Fruit fly (Drosophila melanogaster) whole organism, pupa: ENCODE results near the gene schuy.

Source experiments
- CG10348 ChIP-seq: fragments of 200-800 bp; sonication (Bioruptor generic); IDR thresholded peaks from 2 replicates; pipeline ENCODE4 v1.3.6; 2022; ENCODE audit warnings: missing biosample characterization, missing genetic modification characterization
- CG12605 ChIP-seq: fragments of 200-800 bp; sonication (Bioruptor generic); IDR thresholded peaks from 2 replicates; pipeline ENCODE4 v1.3.6; 2022; ENCODE audit warnings: missing biosample characterization, missing genetic modification characterization
- CG13204 ChIP-seq: fragments of 200-800 bp; sonication (Bioruptor generic); optimal IDR thresholded peaks from 2 replicates; lab custom pipeline; 2018; ENCODE audit warnings: missing biosample characterization, mild to moderate bottlenecking, missing genetic modification characterization, moderate library complexity
- CG14655 ChIP-seq: fragments of 200-800 bp; sonication (Bioruptor generic); optimal IDR thresholded peaks from 3 replicates; lab custom pipeline; 2017; ENCODE audit warnings: mild to moderate bottlenecking, missing biosample characterization, missing genetic modification reagents, missing genetic modification characterization
- CG15710 ChIP-seq: fragments of 200-800 bp; sonication (Bioruptor generic); optimal IDR thresholded peaks from 2 replicates; lab custom pipeline; 2018; ENCODE audit warnings: missing biosample characterization, mild to moderate bottlenecking, missing genetic modification characterization, moderate library complexity
- CG17806 ChIP-seq: fragments of 200-800 bp; sonication (Bioruptor generic); optimal IDR thresholded peaks from 2 replicates; lab custom pipeline; 2018; ENCODE audit warnings: missing biosample characterization, mild to moderate bottlenecking, missing genetic modification characterization, moderate library complexity
- CG32121 ChIP-seq: fragments of 200-800 bp; sonication (Bioruptor generic); IDR thresholded peaks from 2 replicates; pipeline ENCODE4 v1.3.6; 2022; ENCODE audit warnings: missing biosample characterization, missing genetic modification characterization
- CG34367 ChIP-seq: fragments of 200-800 bp; sonication (Bioruptor generic); optimal IDR thresholded peaks from 2 replicates; lab custom pipeline; 2018; ENCODE audit warnings: missing biosample characterization, mild to moderate bottlenecking, missing genetic modification characterization
- CG4496 ChIP-seq: fragments of 200-800 bp; sonication (Bioruptor generic); IDR thresholded peaks from 3 replicates; pipeline ENCODE4 v1.3.6; 2022; ENCODE audit warnings: missing biosample characterization, missing genetic modification characterization
- CG8159 ChIP-seq: fragments of 200-800 bp; sonication (Bioruptor generic); optimal IDR thresholded peaks from 3 replicates; lab custom pipeline; 2018; ENCODE audit warnings: missing biosample characterization, mild to moderate bottlenecking, missing genetic modification characterization, moderate library complexity
- CG8301 ChIP-seq: fragments of 200-800 bp; sonication (Bioruptor generic); optimal IDR thresholded peaks from 2 replicates; lab custom pipeline; 2018; ENCODE audit warnings: missing biosample characterization, mild to moderate bottlenecking, missing genetic modification characterization
- CG9948 ChIP-seq: fragments of 200-800 bp; sonication (Bioruptor generic); optimal IDR thresholded peaks from 2 replicates; lab custom pipeline; 2018; ENCODE audit warnings: missing biosample characterization, mild to moderate bottlenecking, missing genetic modification characterization, moderate library complexity
- D1 ChIP-seq: fragments of 200-800 bp; sonication (Bioruptor generic); optimal IDR thresholded peaks from 2 replicates; lab custom pipeline; 2018; ENCODE audit warnings: missing biosample characterization, mild to moderate bottlenecking, missing genetic modification characterization, moderate library complexity
- EcR ChIP-seq: fragments of 200-800 bp; sonication (Bioruptor generic); optimal IDR thresholded peaks from 3 replicates; lab custom pipeline; 2019; ENCODE audit warnings: missing biosample characterization, missing genetic modification characterization, mild to moderate bottlenecking, moderate library complexity, missing genetic modification reagents
- Ets98B ChIP-seq: fragments of 200-800 bp; sonication (Bioruptor generic); IDR thresholded peaks from 2 replicates; pipeline ENCODE4 v1.3.6; 2022; ENCODE audit warnings: missing biosample characterization, missing genetic modification characterization
- Pif1A ChIP-seq: fragments of 200-800 bp; sonication (Bioruptor generic); optimal IDR thresholded peaks from 3 replicates; lab custom pipeline; 2016; ENCODE audit warnings: missing biosample characterization, missing genetic modification characterization
- Pif1B ChIP-seq: fragments of 200-800 bp; sonication (Bioruptor generic); optimal IDR thresholded peaks from 3 replicates; lab custom pipeline; 2016; ENCODE audit warnings: missing biosample characterization, missing genetic modification characterization
- Snoo ChIP-seq: fragments of 200-800 bp; sonication (Bioruptor generic); optimal IDR thresholded peaks from 3 replicates; lab custom pipeline; 2017; ENCODE audit warnings: missing biosample characterization, mild to moderate bottlenecking, missing genetic modification characterization, inconsistent platforms
- fd96Ca ChIP-seq: fragments of 200-800 bp; sonication (Bioruptor generic); IDR thresholded peaks from 3 replicates; pipeline ENCODE4 v1.3.6; 2022; ENCODE audit warnings: missing biosample characterization, missing genetic modification characterization
- gl ChIP-seq: fragments of 200-800 bp; sonication (Bioruptor generic); optimal IDR thresholded peaks from 2 replicates; lab custom pipeline; 2018; ENCODE audit warnings: missing biosample characterization, mild to moderate bottlenecking, missing genetic modification characterization
- rn ChIP-seq: fragments of 200-800 bp; sonication (Bioruptor generic); IDR thresholded peaks from 2 replicates; pipeline ENCODE4 v1.3.6; 2022; ENCODE audit warnings: missing biosample characterization, missing genetic modification characterization

Gene schuy

DNA sequence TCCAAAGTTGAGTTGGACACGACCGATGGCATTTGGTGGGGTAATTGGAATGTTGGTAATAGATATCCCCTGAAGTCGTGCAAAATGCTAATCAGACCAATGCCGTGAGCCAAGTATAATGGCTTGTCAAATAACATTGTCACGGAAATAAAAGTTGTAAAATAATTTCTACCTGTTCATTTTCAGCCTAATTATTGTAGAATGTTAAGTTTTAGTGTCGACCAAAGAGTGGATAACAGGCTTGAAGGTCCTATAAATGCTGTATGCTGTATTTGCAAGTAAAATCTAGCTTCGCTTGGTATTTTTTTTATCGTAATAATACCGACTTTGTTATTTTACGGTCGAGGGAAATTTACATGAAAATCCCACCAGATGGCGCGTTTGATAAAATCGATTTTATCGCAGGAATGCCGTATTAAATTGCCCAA lies 18.6 kb downstream of the schuy start:
- TF ChIP-seq rn (GFP tag; lab: Robert Waterston, UW) (no peak), Ets98B (GFP tag; lab: Robert Waterston, UW) (no peak), CG8159 (tag; lab: Kevin White, UChicago) (no peak), Pif1A (GFP tag; lab: Kevin White, UChicago) (no peak), D1 (tag; lab: Kevin White, UChicago) (no peak), CG13204 (GFP tag; lab: Kevin White, UChicago) (no peak), CG10348 (no peak), Snoo (tag; lab: Kevin White, UChicago) (no peak), CG34367 (no peak), fd96Ca (GFP tag; lab: Robert Waterston, UW) (no peak), CG4496 (GFP tag; lab: Robert Waterston, UW) (no peak; the same call in 2 of the 3 replicates), CG17806 (tag; lab: Kevin White, UChicago) (no peak), CG32121 (no peak), CG12605 (no peak), CG8301 (no peak), gl (tag; lab: Kevin White, UChicago) (no peak), CG15710 (tag; lab: Kevin White, UChicago) (no peak), CG14655 (no peak), EcR (GFP tag; lab: Kevin White, UChicago) (no peak), CG9948 (tag; lab: Kevin White, UChicago) (no peak)

DNA sequence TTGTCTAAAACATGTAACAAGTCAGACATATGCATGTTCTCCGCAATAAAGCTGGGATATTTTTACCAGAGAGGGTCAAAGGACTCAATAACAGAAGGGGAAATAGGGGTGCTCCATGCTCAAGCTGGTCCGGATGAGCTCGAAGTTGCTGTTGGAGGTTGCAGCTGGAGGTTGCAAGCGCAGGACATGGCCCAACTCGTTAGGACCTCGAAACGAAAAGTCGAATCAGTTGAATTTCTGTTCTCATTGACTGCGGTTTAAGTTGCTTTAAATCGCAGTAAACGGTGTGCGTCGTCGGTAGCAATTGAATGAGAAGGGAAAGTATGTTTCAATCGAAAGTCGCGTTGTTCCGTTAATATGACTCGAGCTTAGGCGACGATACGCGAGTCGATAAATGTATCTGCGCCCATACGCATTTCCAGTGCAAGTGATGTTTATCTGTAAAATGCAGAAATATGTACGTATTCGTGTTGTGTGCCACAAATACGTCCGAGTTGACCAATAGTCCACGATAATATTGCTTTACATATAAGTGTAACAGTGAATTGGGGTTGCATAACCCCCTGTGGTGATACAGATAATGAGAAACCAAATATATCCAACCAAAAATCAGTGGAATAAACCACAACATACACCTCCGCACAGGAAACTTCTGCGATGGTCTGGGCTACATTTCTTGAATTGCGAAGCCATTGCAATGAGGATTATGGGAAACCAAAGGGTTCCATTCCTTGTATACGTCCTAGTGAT lies 19.3 kb downstream of the schuy start, which contains the start of gene kug:
Gene kug (plus strand): TSS at position 269 of the 750 bp plus-strand sequence.
- TF ChIP-seq EcR (GFP tag; lab: Kevin White, UChicago) (peak; percentile 42), CG4496 (GFP tag; lab: Robert Waterston, UW) (no peak), gl (tag; lab: Kevin White, UChicago) (no peak)
- TF ChIP-seq, all 21 proteins: peak for 1

DNA sequence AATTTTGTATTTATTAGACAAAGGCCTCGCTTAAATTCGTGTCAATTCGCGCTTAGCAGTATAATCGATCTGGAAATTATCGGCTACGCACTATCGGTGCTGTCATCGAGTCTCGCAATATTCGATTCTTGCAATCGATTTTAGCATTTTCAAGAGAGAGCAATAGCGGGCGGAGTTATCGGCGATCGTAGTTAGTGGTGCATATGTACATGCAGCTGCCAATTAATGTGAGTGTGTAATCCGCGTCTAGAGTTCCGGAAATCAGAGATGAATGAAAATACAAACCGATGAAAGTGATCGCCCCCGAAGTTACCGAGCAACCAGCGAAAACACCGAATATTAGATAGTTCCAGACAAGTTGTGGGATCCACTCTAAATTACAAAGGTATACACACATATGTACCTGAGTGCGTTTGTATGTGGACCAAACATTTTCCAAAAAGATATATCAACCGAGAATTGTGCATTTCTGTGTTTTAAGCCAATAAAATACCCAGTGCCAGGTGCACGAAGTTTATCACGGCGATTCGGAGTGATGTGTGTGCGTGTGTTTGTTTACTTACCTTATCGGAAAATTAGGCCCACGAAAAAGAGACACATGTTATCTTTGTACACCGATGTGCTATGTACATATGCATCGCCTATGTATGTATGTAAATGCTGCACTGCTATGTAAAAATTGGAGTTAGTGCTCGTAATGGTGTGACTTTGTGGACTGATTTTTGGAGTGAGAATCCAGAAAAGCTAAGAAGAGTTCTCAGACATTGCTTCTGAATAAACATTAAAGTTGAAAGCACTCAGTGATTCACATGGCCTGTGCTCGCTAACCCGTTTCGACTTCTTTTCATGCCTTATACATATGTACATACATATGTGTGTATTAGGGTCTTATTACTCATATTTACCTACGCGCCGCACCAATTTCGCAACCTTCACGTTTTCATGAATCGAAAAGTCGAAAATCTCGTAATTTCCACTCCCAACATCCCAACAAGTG lies 20.7 kb downstream of the schuy start:
- TF ChIP-seq EcR (GFP tag; lab: Kevin White, UChicago) (peak; percentile 6), CG34367 (no peak)

DNA sequence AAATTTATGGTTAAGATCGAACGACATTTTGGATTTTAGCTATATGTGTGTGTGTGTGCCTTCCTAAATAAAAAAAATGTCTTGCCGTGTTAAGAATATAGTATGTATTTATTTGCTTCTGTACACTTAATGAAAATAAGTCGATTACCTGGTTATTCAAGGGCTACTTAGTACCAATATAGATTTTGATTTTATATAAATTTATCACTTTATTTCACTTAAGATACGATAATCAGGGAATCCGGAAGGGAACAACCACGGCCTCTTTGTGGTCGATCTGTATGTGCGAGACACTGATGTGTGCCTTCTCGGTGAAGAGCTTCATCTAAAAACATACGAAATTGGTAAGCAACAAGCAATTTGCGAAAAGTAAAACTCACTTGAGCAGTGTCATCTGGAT lies 41.8 kb downstream of the schuy start, which contains the start of gene CG14183:
Gene CG14183 (minus strand): TSS at position 101 of the 400 bp plus-strand sequence.
- no peak for TF ChIP-seq CG9948 (tag; lab: Kevin White, UChicago)
- no peak for TF ChIP-seq Ets98B (GFP tag; lab: Robert Waterston, UW)
- no peak for TF ChIP-seq D1 (tag; lab: Kevin White, UChicago)

DNA sequence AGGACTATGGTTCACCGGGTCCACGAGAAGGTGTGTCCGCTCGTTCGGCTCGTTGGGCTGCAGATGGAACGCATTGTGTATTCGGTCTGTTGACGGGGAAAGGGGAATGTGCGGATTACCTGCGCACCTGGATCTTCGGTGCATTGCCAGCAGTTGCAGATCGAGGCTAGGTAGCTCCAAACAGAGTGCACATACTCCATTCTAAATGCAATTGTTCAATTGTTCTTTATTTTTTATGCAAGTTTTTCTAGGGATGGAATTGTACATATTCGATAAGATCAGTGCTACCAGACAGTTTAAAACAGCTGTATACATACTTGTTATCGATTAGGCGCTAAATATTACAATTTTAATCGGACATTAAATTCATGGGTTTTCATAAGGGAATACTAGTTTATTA lies 42.9 kb downstream of the schuy start, which contains the start of gene Lamtor1:
Gene Lamtor1 (minus strand): TSS at position 268 of the 400 bp plus-strand sequence.
- TF ChIP-seq CG10348, result no peak
- no peak for TF ChIP-seq CG15710 (tag; lab: Kevin White, UChicago)
- no peak for TF ChIP-seq CG34367
- no peak for TF ChIP-seq gl (tag; lab: Kevin White, UChicago)
- TF ChIP-seq Pif1A (GFP tag; lab: Kevin White, UChicago), result no peak
- TF ChIP-seq Snoo (tag; lab: Kevin White, UChicago), result no peak
- TF ChIP-seq Pif1B (GFP tag; lab: Kevin White, UChicago), result no peak
- no peak for TF ChIP-seq D1 (tag; lab: Kevin White, UChicago)
- no peak for TF ChIP-seq CG32121
- no peak for TF ChIP-seq CG8301
- TF ChIP-seq CG8159 (tag; lab: Kevin White, UChicago), result no peak
- no peak for TF ChIP-seq CG9948 (tag; lab: Kevin White, UChicago)
- no peak for TF ChIP-seq CG12605

DNA sequence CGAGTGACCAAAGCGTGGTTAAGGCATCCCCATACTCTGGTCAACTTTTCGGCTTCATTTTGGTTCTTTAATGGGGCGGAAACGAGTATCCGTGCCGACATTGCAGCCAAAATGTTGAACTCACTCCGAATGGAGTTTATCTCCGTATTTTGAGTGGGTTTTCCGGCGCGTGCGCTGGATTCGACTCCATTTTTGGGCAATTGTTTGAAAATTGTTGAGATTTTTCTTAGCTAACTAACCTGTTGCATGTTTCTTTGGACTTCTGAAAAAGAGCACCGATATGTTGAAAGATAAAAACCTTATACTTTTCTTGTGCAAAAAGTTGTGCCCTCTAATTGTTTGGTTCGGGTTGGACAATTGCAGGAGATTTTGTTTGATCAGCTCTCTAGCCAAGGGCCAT lies 50.7 kb downstream of the schuy start:
- TF ChIP-seq CG10348, result no peak
- no peak for TF ChIP-seq CG9948 (tag; lab: Kevin White, UChicago)
- TF ChIP-seq Ets98B (GFP tag; lab: Robert Waterston, UW), result no peak
- TF ChIP-seq CG14655, result no peak
- no peak for TF ChIP-seq CG13204 (GFP tag; lab: Kevin White, UChicago)
- TF ChIP-seq fd96Ca (GFP tag; lab: Robert Waterston, UW), result no peak
- TF ChIP-seq D1 (tag; lab: Kevin White, UChicago), result no peak
- no peak for TF ChIP-seq rn (GFP tag; lab: Robert Waterston, UW)
- TF ChIP-seq CG8159 (tag; lab: Kevin White, UChicago), result no peak
- TF ChIP-seq CG17806 (tag; lab: Kevin White, UChicago), result no peak
